Worm (Caenorhabditis elegans): ENCODE measurements around the gene T10B5.7.

Gene T10B5.7

ce11 chrV:1875497-1875988 lies 29.5 kb downstream of the T10B5.7 start (continued):
- TF ChIP-seq cey-2 (tag; optimal IDR thresholded peaks at IDR 0.05; ENCODE audit: borderline replicate concordance, insufficient read depth): no peak
- TF ChIP-seq ZK546.5 (tag; optimal IDR thresholded peaks at IDR 0.05): no peak
- no peak for TF ChIP-seq F37D6.2 (tag; optimal IDR thresholded peaks at IDR 0.05)
- TF ChIP-seq pha-4 (GFP tag; IDR thresholded peaks at IDR 0.05): peak; percentile 69; the same call in 1 of the 2 replicates
- TF ChIP-seq pha-4 (tag; optimal IDR thresholded peaks at IDR 0.05): no peak
- TF ChIP-seq nhr-77 (tag; optimal IDR thresholded peaks at IDR 0.05): no peak
- peak; percentile 51; the same call in 1 of the 2 replicates for TF ChIP-seq tra-1 (GFP tag; IDR thresholded peaks at IDR 0.05)
- TF ChIP-seq lin-1 (GFP tag; IDR thresholded peaks at IDR 0.05): peak; percentile 60; the same call in 1 of the 2 replicates
- TF ChIP-seq ztf-7 (tag; optimal IDR thresholded peaks at IDR 0.05): no peak
- no peak for TF ChIP-seq set-16 (GFP tag; IDR thresholded peaks at IDR 0.05)
- TF ChIP-seq hlh-11 (tag; optimal IDR thresholded peaks at IDR 0.05): peak; percentile 25
- TF ChIP-seq gei-8 (GFP tag; optimal IDR thresholded peaks at IDR 0.05): no peak
- TF ChIP-seq zfp-2 (tag; optimal IDR thresholded peaks at IDR 0.05): no peak
- no peak for TF ChIP-seq zip-2 (tag; optimal IDR thresholded peaks at IDR 0.05)
- peak; percentile 48 for TF ChIP-seq nhr-102 (tag; optimal IDR thresholded peaks at IDR 0.05)
- no peak for TF ChIP-seq fos-1 (tag; optimal IDR thresholded peaks at IDR 0.05)
- no peak for TF ChIP-seq lin-29 (GFP tag; IDR thresholded peaks at IDR 0.05)
- TF ChIP-seq mdt-29 (GFP tag; IDR thresholded peaks at IDR 0.05): peak; percentile 61; the same call in 1 of the 2 replicates
- no peak for TF ChIP-seq ZK337.2 (GFP tag; IDR thresholded peaks at IDR 0.05)
- no peak for TF ChIP-seq nhr-10 (tag; optimal IDR thresholded peaks at IDR 0.05)
- no peak for TF ChIP-seq attf-4 (tag; optimal IDR thresholded peaks at IDR 0.05)
- peak; percentile 17 for TF ChIP-seq lin-15B (tag; optimal IDR thresholded peaks at IDR 0.05)
- no peak for TF ChIP-seq nhr-11 (tag; optimal IDR thresholded peaks at IDR 0.05)
- no peak for TF ChIP-seq mdl-1 (tag; optimal IDR thresholded peaks at IDR 0.05)
- no peak for TF ChIP-seq aly-2 (tag; optimal IDR thresholded peaks at IDR 0.05)
- no peak for TF ChIP-seq lin-39 (tag; optimal IDR thresholded peaks at IDR 0.05)
- TF ChIP-seq ces-1 (GFP tag; optimal IDR thresholded peaks at IDR 0.05): no peak
- TF ChIP-seq php-3 (GFP tag; IDR thresholded peaks at IDR 0.05): peak; percentile 44; the same call in 1 of the 2 replicates
- peak; percentile 36 for TF ChIP-seq mes-2 (tag; optimal IDR thresholded peaks at IDR 0.05; ENCODE audit: poor library complexity, severe bottlenecking)
- no peak for TF ChIP-seq hmg-1.1 (GFP tag; IDR thresholded peaks at IDR 0.05)
- peak; percentile 86 for TF ChIP-seq nhr-111 (GFP tag; optimal IDR thresholded peaks at IDR 0.05)

- no peak for TF ChIP-seq fkh-10 (GFP tag; optimal IDR thresholded peaks at IDR 0.05)
- peak; percentile 66 for TF ChIP-seq set-16 (GFP tag; IDR thresholded peaks at IDR 0.05)
Observed at ce11 chrV:1878030-1878429, 32.0 kb downstream of the T10B5.7 start.

ce11 chrV:1883131-1883530 lies 37.1 kb downstream of the T10B5.7 start:
- no peak for TF ChIP-seq lin-13 (GFP tag; optimal IDR thresholded peaks at IDR 0.05)
- TF ChIP-seq pqm-1 (tag; optimal IDR thresholded peaks at IDR 0.05): peak; percentile 92
- no peak for TF ChIP-seq php-3 (GFP tag; IDR thresholded peaks at IDR 0.05)
- peak; percentile 47 for TF ChIP-seq hlh-11 (tag; optimal IDR thresholded peaks at IDR 0.05)
- peak; percentile 37 for TF ChIP-seq dve-1 (tag; optimal IDR thresholded peaks at IDR 0.05; ENCODE audit: insufficient read depth)
- TF ChIP-seq nhr-28 (tag; optimal IDR thresholded peaks at IDR 0.05): peak; percentile 59
- no peak for TF ChIP-seq daf-16 (GFP tag; optimal IDR thresholded peaks at IDR 0.05)
- TF ChIP-seq daf-16 (tag; optimal IDR thresholded peaks at IDR 0.05): peak; percentile 78
- no peak for TF ChIP-seq daf-12 (tag; optimal IDR thresholded peaks at IDR 0.05)
- peak; percentile 33 for TF ChIP-seq nhr-77 (tag; optimal IDR thresholded peaks at IDR 0.05)
